Fruit fly (Drosophila melanogaster) whole organism, embryonic: ENCODE results near the gene CG8560.

ENCODE experiments used
- B-H1 ChIP-seq: fragments of 200-800 bp; sonication (Bioruptor generic); IDR thresholded peaks from 3 replicates; pipeline ENCODE4 v1.3.6; 2022; ENCODE audit warnings: missing biosample characterization, missing genetic modification characterization
- B-H2 ChIP-seq: fragments of 200-800 bp; sonication (Bioruptor generic); optimal IDR thresholded peaks from 2 replicates; lab custom pipeline; 2018; ENCODE audit warnings: missing biosample characterization, mild to moderate bottlenecking, missing genetic modification characterization
- Bdp1 ChIP-seq: fragments of 200-800 bp; sonication (Bioruptor generic); optimal IDR thresholded peaks from 3 replicates; lab custom pipeline; 2016; ENCODE audit warnings: missing biosample characterization, missing genetic modification characterization
- CG10462 ChIP-seq: fragments of 200-800 bp; sonication (Bioruptor generic); optimal IDR thresholded peaks from 2 replicates; lab custom pipeline; 2016; ENCODE audit warnings: missing biosample characterization, missing genetic modification characterization
- CG11560 ChIP-seq: fragments of 200-800 bp; sonication (Bioruptor generic); IDR thresholded peaks from 3 replicates; pipeline ENCODE4 v1.3.6; 2022; ENCODE audit warnings: missing biosample characterization, missing genetic modification characterization
- CG12104 ChIP-seq: fragments of 200-800 bp; sonication (Bioruptor generic); optimal IDR thresholded peaks from 3 replicates; lab custom pipeline; 2016; ENCODE audit warnings: missing biosample characterization, missing genetic modification characterization
- CG12942 ChIP-seq: fragments of 200-800 bp; sonication (Bioruptor generic); optimal IDR thresholded peaks from 3 replicates; lab custom pipeline; 2016; ENCODE audit warnings: missing biosample characterization, missing genetic modification characterization
- CG14014 ChIP-seq: fragments of 200-800 bp; sonication (Bioruptor generic); IDR thresholded peaks from 2 replicates; pipeline ENCODE4 v1.3.6; 2022; ENCODE audit warnings: missing biosample characterization, missing genetic modification characterization
- CG17359 ChIP-seq: fragments of 200-800 bp; sonication (Bioruptor generic); optimal IDR thresholded peaks from 3 replicates; lab custom pipeline; 2018; ENCODE audit warnings: missing biosample characterization, mild to moderate bottlenecking, missing genetic modification characterization, moderate library complexity
- CG18476 ChIP-seq: fragments of 200-800 bp; sonication (Bioruptor generic); optimal IDR thresholded peaks from 2 replicates; lab custom pipeline; 2016; ENCODE audit warnings: missing biosample characterization, mild to moderate bottlenecking, missing genetic modification characterization
- CG18599 ChIP-seq: fragments of 200-800 bp; sonication (Bioruptor generic); optimal IDR thresholded peaks from 3 replicates; lab custom pipeline; 2017; ENCODE audit warnings: missing biosample characterization, missing genetic modification characterization, mild to moderate bottlenecking, moderate library complexity, missing genetic modification reagents
- CG30020 ChIP-seq: fragments of 200-800 bp; optimal IDR thresholded peaks from 2 replicates; lab custom pipeline; 2019; ENCODE audit warnings: missing biosample characterization, mild to moderate bottlenecking, missing genetic modification characterization, moderate library complexity
- CG3163 ChIP-seq: fragments of 200-800 bp; sonication (Bioruptor generic); optimal IDR thresholded peaks from 3 replicates; lab custom pipeline; 2016; ENCODE audit warnings: missing biosample characterization, missing genetic modification characterization
- CG6765 ChIP-seq: fragments of 200-800 bp; sonication (Bioruptor generic); optimal IDR thresholded peaks from 3 replicates; lab custom pipeline; 2017; ENCODE audit warnings: missing biosample characterization, mild to moderate bottlenecking, missing genetic modification characterization
- CG6813 ChIP-seq: fragments of 200-800 bp; sonication (Bioruptor generic); optimal IDR thresholded peaks from 2 replicates; lab custom pipeline; 2017; ENCODE audit warnings: missing biosample characterization, missing genetic modification characterization, mild to moderate bottlenecking, moderate library complexity, missing genetic modification reagents
- CG8089 ChIP-seq: fragments of 200-800 bp; sonication (Bioruptor generic); optimal IDR thresholded peaks from 3 replicates; lab custom pipeline; 2016; ENCODE audit warnings: missing biosample characterization, missing genetic modification characterization
- CG8944 ChIP-seq: fragments of 200-800 bp; sonication (Bioruptor generic); optimal IDR thresholded peaks from 3 replicates; lab custom pipeline; 2016; ENCODE audit warnings: missing biosample characterization, missing genetic modification characterization
- Dad ChIP-seq: fragments of 200-800 bp; sonication (Bioruptor generic); optimal IDR thresholded peaks from 3 replicates; lab custom pipeline; 2016; ENCODE audit warnings: missing biosample characterization, missing genetic modification characterization
- Doc2 ChIP-seq: fragments of 200-800 bp; sonication (Bioruptor generic); IDR thresholded peaks from 2 replicates; pipeline ENCODE4 v1.3.6; 2022; ENCODE audit warnings: missing biosample characterization, missing genetic modification characterization
- Ets97D ChIP-seq: fragments of 200-800 bp; sonication (Bioruptor generic); optimal IDR thresholded peaks from 3 replicates; lab custom pipeline; 2016; ENCODE audit warnings: missing biosample characterization, missing genetic modification characterization
- HHEX ChIP-seq: fragments of 200-800 bp; sonication (Bioruptor generic); optimal IDR thresholded peaks from 3 replicates; lab custom pipeline; 2017; ENCODE audit warnings: missing biosample characterization, mild to moderate bottlenecking, missing genetic modification characterization, missing genetic modification reagents
- HLH4C ChIP-seq: fragments of 200-800 bp; sonication (Bioruptor generic); IDR thresholded peaks from 3 replicates; pipeline ENCODE4 v1.3.6; 2022; ENCODE audit warnings: missing biosample characterization, missing genetic modification characterization; ENCODE audit not compliant: partially characterized antibody
- Hand ChIP-seq: fragments of 200-800 bp; sonication (Bioruptor generic); optimal IDR thresholded peaks from 2 replicates; lab custom pipeline; 2017; ENCODE audit warnings: mild to moderate bottlenecking, missing biosample characterization, missing genetic modification reagents, missing genetic modification characterization
- Hmr ChIP-seq: fragments of 200-800 bp; sonication (Bioruptor generic); optimal IDR thresholded peaks from 3 replicates; lab custom pipeline; 2017; ENCODE audit warnings: mild to moderate bottlenecking, missing biosample characterization, missing genetic modification reagents, missing genetic modification characterization
- Hr3 ChIP-seq: fragments of 200-800 bp; sonication (Bioruptor generic); optimal IDR thresholded peaks from 3 replicates; lab custom pipeline; 2016; ENCODE audit warnings: missing biosample characterization, missing genetic modification characterization
- Lpt ChIP-seq: fragments of >200 bp; optimal IDR thresholded peaks from 2 replicates; lab custom pipeline; 2018; ENCODE audit warnings: missing biosample characterization, missing genetic modification characterization
- MESR4 ChIP-seq: fragments of 200-800 bp; sonication (Bioruptor generic); optimal IDR thresholded peaks from 2 replicates; lab custom pipeline; 2018; ENCODE audit warnings: missing biosample characterization, mild to moderate bottlenecking, missing genetic modification characterization, moderate library complexity
- Neu2 ChIP-seq: fragments of 200-800 bp; sonication (Bioruptor generic); optimal IDR thresholded peaks from 3 replicates; lab custom pipeline; 2016; ENCODE audit warnings: missing biosample characterization, missing genetic modification characterization, borderline replicate concordance
- Nf-YA ChIP-seq: fragments of 200-800 bp; sonication (Bioruptor generic); IDR thresholded peaks from 2 replicates; pipeline ENCODE4 v1.3.6; 2022; ENCODE audit warnings: missing biosample characterization, missing genetic modification characterization
- ara ChIP-seq: fragments of 200-800 bp; sonication (Bioruptor generic); IDR thresholded peaks from 2 replicates; pipeline ENCODE4 v1.3.6; 2022; ENCODE audit warnings: missing biosample characterization, missing genetic modification characterization
- crp ChIP-seq, 2 experiments: fragments of 200-800 bp; sonication (Bioruptor generic); optimal IDR thresholded peaks; 2 replicates in 1 of 2; 3 replicates in 1 of 2; lab custom pipeline; 2017; ENCODE audit warnings: missing biosample characterization in 2 of 2, missing genetic modification characterization in 2 of 2, mild to moderate bottlenecking in 1 of 2, moderate library complexity in 1 of 2
- danr ChIP-seq: fragments of 200-800 bp; sonication (Bioruptor generic); IDR thresholded peaks from 2 replicates; pipeline ENCODE4 v1.3.6; 2022; ENCODE audit warnings: missing biosample characterization, missing genetic modification characterization
- dm ChIP-seq: fragments of 200-800 bp; sonication (Bioruptor generic); optimal IDR thresholded peaks from 3 replicates; lab custom pipeline; 2016; ENCODE audit warnings: missing biosample characterization, missing genetic modification characterization
- fd3F ChIP-seq: fragments of 200-800 bp; sonication (Bioruptor generic); optimal IDR thresholded peaks from 2 replicates; lab custom pipeline; 2018; ENCODE audit warnings: missing biosample characterization, mild to moderate bottlenecking, missing genetic modification characterization, moderate library complexity
- gcm ChIP-seq: fragments of 200-800 bp; sonication (Bioruptor generic); optimal IDR thresholded peaks from 2 replicates; lab custom pipeline; 2019; ENCODE audit warnings: missing biosample characterization, mild to moderate bottlenecking, missing genetic modification characterization, moderate library complexity
- hkb ChIP-seq, 2 experiments: fragments of 200-800 bp in 1 of 2; fragments of >200 bp in 1 of 2; sonication (Bioruptor generic) in 1 of 2; IDR thresholded peaks in 1 of 2; optimal IDR thresholded peaks in 1 of 2; 2 replicates each; pipeline versions ENCODE4 v1.3.6 to Lab custom; 2017 to 2022; ENCODE audit warnings: missing biosample characterization in 1 of 2, missing genetic modification characterization in 1 of 2
- maf-S ChIP-seq: fragments of 200-800 bp; sonication (Bioruptor generic); optimal IDR thresholded peaks from 2 replicates; lab custom pipeline; 2016; ENCODE audit warnings: missing biosample characterization, missing genetic modification characterization
- odd ChIP-seq: fragments of 200-800 bp; sonication (Bioruptor generic); optimal IDR thresholded peaks from 2 replicates; lab custom pipeline; 2017; ENCODE audit warnings: missing biosample characterization, mild to moderate bottlenecking, missing genetic modification characterization
- pan ChIP-seq, 4 experiments: fragments of >200 bp in 3 of 4; fragments of 200-800 bp in 1 of 4; sonication (Bioruptor generic) in 1 of 4; optimal IDR thresholded peaks in 3 of 4; IDR thresholded peaks in 1 of 4; 2 replicates each; pipeline versions ENCODE4 v1.3.6 to Lab custom; 2017 to 2022; ENCODE audit warnings: missing biosample characterization in 2 of 4, missing genetic modification characterization in 2 of 4, mixed read lengths in 1 of 4
- ranshi ChIP-seq: fragments of 200-800 bp; sonication (Bioruptor generic); IDR thresholded peaks from 2 replicates; pipeline ENCODE4 v1.3.6; 2022; ENCODE audit warnings: missing biosample characterization, missing genetic modification characterization
- run ChIP-seq: fragments of 200-800 bp; sonication (Bioruptor generic); optimal IDR thresholded peaks from 3 replicates; lab custom pipeline; 2018; ENCODE audit warnings: missing biosample characterization, mild to moderate bottlenecking, missing genetic modification characterization
- scrt ChIP-seq: fragments of 200-800 bp; sonication (Bioruptor generic); optimal IDR thresholded peaks from 2 replicates; lab custom pipeline; 2018; ENCODE audit warnings: missing biosample characterization, mild to moderate bottlenecking, missing genetic modification characterization, moderate library complexity
- seq ChIP-seq: fragments of 200-800 bp; sonication (Bioruptor generic); IDR thresholded peaks from 2 replicates; pipeline ENCODE4 v1.3.6; 2022; ENCODE audit warnings: missing biosample characterization, missing genetic modification characterization
- shn ChIP-seq: fragments of 200-800 bp; sonication (Bioruptor generic); optimal IDR thresholded peaks from 3 replicates; lab custom pipeline; 2016; ENCODE audit warnings: missing biosample characterization, missing genetic modification characterization
- tio ChIP-seq: fragments of 200-800 bp; sonication (Bioruptor generic); optimal IDR thresholded peaks from 2 replicates; lab custom pipeline; 2017; ENCODE audit warnings: missing biosample characterization, missing genetic modification characterization, inconsistent platforms
- unc-4 ChIP-seq: fragments of 200-800 bp; sonication (Bioruptor generic); IDR thresholded peaks from 2 replicates; pipeline ENCODE4 v1.3.6; 2022; ENCODE audit warnings: missing biosample characterization, missing genetic modification characterization; ENCODE audit not compliant: partially characterized antibody
- vvl ChIP-seq: fragments of 200-800 bp; sonication (Bioruptor generic); IDR thresholded peaks from 2 replicates; pipeline ENCODE4 v1.3.6; 2022; ENCODE audit warnings: missing biosample characterization, missing genetic modification characterization
- wdn ChIP-seq: fragments of 200-800 bp; sonication (Bioruptor generic); IDR thresholded peaks from 2 replicates; pipeline ENCODE4 v1.3.6; 2022; ENCODE audit warnings: missing biosample characterization, missing genetic modification characterization
- z ChIP-seq: fragments of 200-800 bp; sonication (Bioruptor generic); IDR thresholded peaks from 3 replicates; pipeline ENCODE4 v1.3.6; 2022; ENCODE audit warnings: missing biosample characterization, missing genetic modification characterization

Gene CG8560

dm6 chr3L:7360324-7360852 lies 43.6 kb downstream of the CG8560 start, which contains the start of gene Sec63 (continued):
- peak; percentile 83 for TF ChIP-seq MESR4 (GFP tag; lab: Kevin White, UChicago)
- TF ChIP-seq CG18476 (GFP tag; lab: Kevin White, UChicago): no peak
- TF ChIP-seq CG11560: no peak
- no peak for TF ChIP-seq danr (GFP tag; lab: Robert Waterston, UW)
- TF ChIP-seq z (GFP tag; lab: Robert Waterston, UW): peak; percentile 41; the same call in 1 of the 3 replicates
- TF ChIP-seq ranshi (GFP tag; lab: Robert Waterston, UW): 0 out of 2 replicates have a peak, but pooled peaks have one; percentile 32
- peak in 1 of 2 experiments; percentile 74 for TF ChIP-seq crp (GFP tag; optimal IDR thresholded peaks at IDR 0.05; lab: Kevin White, UChicago)
- no peak for TF ChIP-seq CG8944 (GFP tag; lab: Kevin White, UChicago)
- TF ChIP-seq CG30020 (tag; lab: Kevin White, UChicago): peak; percentile 12
- peak; percentile 13 for TF ChIP-seq CG12942 (GFP tag; lab: Kevin White, UChicago)
- no peak for TF ChIP-seq Ets97D (GFP tag; lab: Kevin White, UChicago)
- TF ChIP-seq scrt (GFP tag; lab: Kevin White, UChicago): no peak
- no peak for TF ChIP-seq run (tag; lab: Kevin White, UChicago)
- peak; percentile 36 for TF ChIP-seq odd (GFP tag; lab: Kevin White, UChicago)
- peak; percentile 49 for TF ChIP-seq CG17359 (tag; lab: Kevin White, UChicago)
- TF ChIP-seq Hmr: peak; percentile 67
- no peak for TF ChIP-seq shn
- TF ChIP-seq ara (GFP tag; lab: Robert Waterston, UW): peak; percentile 25; the same call in 1 of the 2 replicates
- TF ChIP-seq maf-S: no peak
- TF ChIP-seq Bdp1 (GFP tag; lab: Kevin White, UChicago): peak; percentile 24
- TF ChIP-seq CG14014 (GFP tag; lab: Robert Waterston, UW): peak; percentile 66
- no peak for TF ChIP-seq Hand (GFP tag; lab: Kevin White, UChicago)
- peak; percentile 34 for TF ChIP-seq HHEX (GFP tag; lab: Kevin White, UChicago)
- TF ChIP-seq CG6765 (GFP tag; lab: Kevin White, UChicago): no peak
- TF ChIP-seq Neu2 (GFP tag; lab: Kevin White, UChicago): no peak
- no peak for TF ChIP-seq Lpt (GFP tag; lab: Kevin White, UChicago)
- TF ChIP-seq Nf-YA (GFP tag; lab: Robert Waterston, UW): no peak
- TF ChIP-seq Hr3 (GFP tag; lab: Kevin White, UChicago): peak; percentile 59
- TF ChIP-seq hkb (optimal IDR thresholded peaks at IDR 0.05; lab: Kevin White, UChicago): no peak
- peak; percentile 7; the same call in 1 of the 2 replicates for TF ChIP-seq hkb (GFP tag; IDR thresholded peaks at IDR 0.05; lab: Robert Waterston, UW)
- peak; percentile 72 for TF ChIP-seq dm (GFP tag; lab: Kevin White, UChicago)
- peak; percentile 3 for TF ChIP-seq gcm (GFP tag; lab: Kevin White, UChicago)
- no peak for TF ChIP-seq CG3163 (GFP tag; lab: Kevin White, UChicago)
- no peak for TF ChIP-seq fd3F (GFP tag; lab: Kevin White, UChicago)
- TF ChIP-seq wdn (GFP tag; lab: Robert Waterston, UW): peak; percentile 25; the same call in 1 of the 2 replicates
- no peak for TF ChIP-seq CG8089 (GFP tag; lab: Kevin White, UChicago)
- TF ChIP-seq CG6813 (GFP tag; lab: Kevin White, UChicago): no peak
- peak; percentile 62 for TF ChIP-seq CG18599 (GFP tag; lab: Kevin White, UChicago)
- no peak for TF ChIP-seq pan (optimal IDR thresholded peaks at IDR 0.05; lab: Kevin White, UChicago)
- peak in 1 of 2 experiments; percentile 54 for TF ChIP-seq pan (GFP tag; optimal IDR thresholded peaks at IDR 0.05 in 1 of 2, IDR thresholded peaks at IDR 0.05 in 1 of 2)
- TF ChIP-seq HLH4C (GFP tag; lab: Robert Waterston, UW): peak; percentile 89
- no peak for TF ChIP-seq B-H1
- peak; percentile 11; the same call in 1 of the 2 replicates for TF ChIP-seq vvl (GFP tag; lab: Robert Waterston, UW)
- no peak for TF ChIP-seq Doc2 (GFP tag; lab: Robert Waterston, UW)
- TF ChIP-seq B-H2 (GFP tag; lab: Kevin White, UChicago): peak; percentile 43
- no peak for TF ChIP-seq seq
- peak; percentile 80 for TF ChIP-seq unc-4
- TF ChIP-seq tio: no peak
- TF ChIP-seq CG12104 (GFP tag; lab: Kevin White, UChicago): no peak
- TF ChIP-seq Dad (GFP tag; lab: Kevin White, UChicago): peak; percentile 51
- TF ChIP-seq CG10462: no peak
